Worm (Caenorhabditis elegans) whole organism, late embryonic: ENCODE results near the gene R11H6.4.

ENCODE experiments used
- F13H6.1 ChIP-seq: sonication (generic microtip); optimal IDR thresholded peaks from 2 replicates; lab custom pipeline; 2016; ENCODE audit warnings: missing genetic modification characterization, missing compliant biosample characterization
- K02D7.2 ChIP-seq: sonication (generic microtip); optimal IDR thresholded peaks from 2 replicates; lab custom pipeline; 2017; ENCODE audit warnings: mild to moderate bottlenecking, missing genetic modification characterization, missing compliant biosample characterization
- T23F11.4 ChIP-seq: fragments of 200-800 bp; sonication (Bioruptor generic); optimal IDR thresholded peaks from 2 replicates; lab custom pipeline; 2018; ENCODE audit warnings: mild to moderate bottlenecking, missing genetic modification characterization, missing compliant biosample characterization
- Y22D7AL.16 ChIP-seq: sonication (generic microtip); optimal IDR thresholded peaks from 2 replicates; lab custom pipeline; 2016; ENCODE audit warnings: missing genetic modification characterization, missing compliant biosample characterization
- ahr-1 ChIP-seq: sonication (generic microtip); optimal IDR thresholded peaks from 2 replicates; lab custom pipeline; 2016; ENCODE audit warnings: missing genetic modification characterization, missing compliant biosample characterization
- ceh-14 ChIP-seq: sonication (generic microtip); optimal IDR thresholded peaks from 2 replicates; lab custom pipeline; 2016; ENCODE audit warnings: missing genotype, missing genetic modification characterization, missing compliant biosample characterization
- ceh-18 ChIP-seq: sonication (generic microtip); optimal IDR thresholded peaks from 2 replicates; lab custom pipeline; 2016; ENCODE audit warnings: missing genetic modification characterization, missing compliant biosample characterization
- ceh-2 ChIP-seq: sonication (generic microtip); optimal IDR thresholded peaks from 2 replicates; lab custom pipeline; 2016; ENCODE audit warnings: missing genotype, missing genetic modification characterization, missing compliant biosample characterization
- ceh-24 ChIP-seq: sonication (generic microtip); optimal IDR thresholded peaks from 2 replicates; lab custom pipeline; 2016; ENCODE audit warnings: mild to moderate bottlenecking, missing genetic modification characterization, missing compliant biosample characterization
- ceh-30 ChIP-seq: fragments of 150-350 bp; optimal IDR thresholded peaks from 2 replicates; lab custom pipeline; 2014; ENCODE audit warnings: missing biosample characterization, missing genetic modification characterization
- ceh-31 ChIP-seq: sonication (generic microtip); optimal IDR thresholded peaks from 2 replicates; lab custom pipeline; 2016; ENCODE audit warnings: missing genetic modification characterization, missing compliant biosample characterization
- ceh-6 ChIP-seq: fragments of 200-800 bp; sonication (Bioruptor generic); optimal IDR thresholded peaks from 2 replicates; lab custom pipeline; 2018; ENCODE audit warnings: mild to moderate bottlenecking, missing genetic modification characterization, missing compliant biosample characterization
- che-1 ChIP-seq: sonication (generic microtip); optimal IDR thresholded peaks from 2 replicates; lab custom pipeline; 2016; ENCODE audit warnings: mild to moderate bottlenecking, missing genetic modification characterization, missing compliant biosample characterization
- dve-1 ChIP-seq: sonication (generic microtip); optimal IDR thresholded peaks from 2 replicates; lab custom pipeline; 2017; ENCODE audit warnings: antibody characterized with exemption, mild to moderate bottlenecking, missing genetic modification characterization, missing compliant biosample characterization
- elt-2 ChIP-seq: sonication (generic microtip); optimal IDR thresholded peaks from 2 replicates; lab custom pipeline; 2016; ENCODE audit warnings: missing genetic modification reagents, missing genetic modification characterization, missing compliant biosample characterization
- elt-4 ChIP-seq: sonication (generic microtip); optimal IDR thresholded peaks from 2 replicates; lab custom pipeline; 2016; ENCODE audit warnings: missing genetic modification characterization, missing compliant biosample characterization
- ets-4 ChIP-seq: sonication (generic microtip); optimal IDR thresholded peaks from 2 replicates; lab custom pipeline; 2016; ENCODE audit warnings: missing genetic modification characterization, missing compliant biosample characterization
- eyg-1 ChIP-seq: sonication (generic microtip); optimal IDR thresholded peaks from 2 replicates; lab custom pipeline; 2016; ENCODE audit warnings: missing genotype, missing genetic modification characterization, missing compliant biosample characterization
- fax-1 ChIP-seq: sonication (generic microtip); optimal IDR thresholded peaks from 2 replicates; lab custom pipeline; 2016; ENCODE audit warnings: missing genotype, missing genetic modification characterization, missing compliant biosample characterization
- gmeb-2 ChIP-seq: sonication (generic microtip); optimal IDR thresholded peaks from 2 replicates; lab custom pipeline; 2016; ENCODE audit warnings: missing genetic modification characterization, inconsistent platforms, missing compliant biosample characterization
- hlh-13 ChIP-seq: fragments of 200-800 bp; sonication (Bioruptor generic); optimal IDR thresholded peaks from 2 replicates; lab custom pipeline; 2018; ENCODE audit warnings: mild to moderate bottlenecking, missing genetic modification characterization, missing compliant biosample characterization
- hlh-30 ChIP-seq: sonication (generic microtip); optimal IDR thresholded peaks from 2 replicates; lab custom pipeline; 2017; ENCODE audit warnings: antibody characterized with exemption, missing genetic modification characterization, missing compliant biosample characterization; ENCODE audit not compliant: insufficient read depth
- hlh-6 ChIP-seq: sonication (generic microtip); optimal IDR thresholded peaks from 2 replicates; lab custom pipeline; 2016; ENCODE audit warnings: missing genotype, missing genetic modification characterization, missing compliant biosample characterization
- hlh-8 ChIP-seq: sonication (generic microtip); optimal IDR thresholded peaks from 2 replicates; lab custom pipeline; 2016; ENCODE audit warnings: missing genotype, missing genetic modification characterization, missing compliant biosample characterization
- lim-6 ChIP-seq: sonication (generic microtip); optimal IDR thresholded peaks from 2 replicates; lab custom pipeline; 2016; ENCODE audit warnings: missing genetic modification characterization, missing compliant biosample characterization
- lin-11 ChIP-seq: fragments of 200-800 bp; sonication (Bioruptor generic); optimal IDR thresholded peaks from 2 replicates; lab custom pipeline; 2018; ENCODE audit warnings: mild to moderate bottlenecking, missing genetic modification characterization, missing compliant biosample characterization
- nfya-1 ChIP-seq: sonication (generic microtip); optimal IDR thresholded peaks from 2 replicates; lab custom pipeline; 2017; ENCODE audit warnings: missing genetic modification characterization, mild to moderate bottlenecking, missing compliant biosample characterization, antibody characterized with exemption, moderate library complexity
- nhr-11 ChIP-seq: fragments of 150-350 bp; optimal IDR thresholded peaks from 2 replicates; lab custom pipeline; 2014; ENCODE audit warnings: missing biosample characterization, missing genetic modification characterization
- nhr-232 ChIP-seq: sonication (generic microtip); optimal IDR thresholded peaks from 2 replicates; lab custom pipeline; 2016; ENCODE audit warnings: missing genetic modification characterization, missing compliant biosample characterization
- odd-2 ChIP-seq: sonication (generic microtip); optimal IDR thresholded peaks from 2 replicates; lab custom pipeline; 2017; ENCODE audit warnings: antibody characterized with exemption, mild to moderate bottlenecking, missing genetic modification characterization, missing compliant biosample characterization
- pag-3 ChIP-seq: sonication (generic microtip); optimal IDR thresholded peaks from 2 replicates; lab custom pipeline; 2016; ENCODE audit warnings: missing compliant biosample characterization, missing genetic modification characterization, borderline replicate concordance
- pat-9 ChIP-seq: fragments of 200-800 bp; sonication (Bioruptor generic); optimal IDR thresholded peaks from 2 replicates; lab custom pipeline; 2018; ENCODE audit warnings: mild to moderate bottlenecking, missing genetic modification characterization, moderate library complexity, missing compliant biosample characterization
- pha-4 ChIP-seq: fragments of 150-350 bp; optimal IDR thresholded peaks from 2 replicates; lab custom pipeline; 2018; ENCODE audit warnings: missing biosample characterization, missing genetic modification reagents, missing genetic modification characterization
- pqm-1 ChIP-seq: sonication (generic microtip); optimal IDR thresholded peaks from 2 replicates; lab custom pipeline; 2016; ENCODE audit warnings: missing genetic modification characterization, missing compliant biosample characterization
- ref-2 ChIP-seq: sonication (generic microtip); optimal IDR thresholded peaks from 2 replicates; lab custom pipeline; 2016; ENCODE audit warnings: missing genetic modification characterization, missing compliant biosample characterization
- rnt-1 ChIP-seq: sonication (generic microtip); optimal IDR thresholded peaks from 2 replicates; lab custom pipeline; 2016; ENCODE audit warnings: missing genetic modification characterization, missing compliant biosample characterization
- sdc-2 ChIP-seq: sonication (generic microtip); optimal IDR thresholded peaks from 2 replicates; lab custom pipeline; 2016; ENCODE audit warnings: missing genotype, missing genetic modification characterization, missing compliant biosample characterization
- sox-4 ChIP-seq: sonication (generic microtip); optimal IDR thresholded peaks from 2 replicates; lab custom pipeline; 2017; ENCODE audit warnings: mild to moderate bottlenecking, missing genetic modification characterization, inconsistent platforms, missing compliant biosample characterization
- tbx-2 ChIP-seq: sonication (generic microtip); optimal IDR thresholded peaks from 2 replicates; lab custom pipeline; 2016; ENCODE audit warnings: missing genetic modification characterization, missing compliant biosample characterization
- ttx-3 ChIP-seq: sonication (generic microtip); optimal IDR thresholded peaks from 2 replicates; lab custom pipeline; 2016; ENCODE audit warnings: missing genetic modification reagents, missing genetic modification characterization, missing compliant biosample characterization
- unc-3 ChIP-seq, 2 experiments: fragments of 200-800 bp in 1 of 2; sonication (Bioruptor generic) in 1 of 2; sonication (generic microtip) in 1 of 2; conservative IDR thresholded peaks in 1 of 2; optimal IDR thresholded peaks in 1 of 2; 2 replicates each; pipeline versions ENCODE4 v1.3.6 to Lab custom; 2016 to 2022; ENCODE audit warnings: missing compliant biosample characterization in 2 of 2, missing genetic modification characterization in 2 of 2, missing genetic modification reagents in 1 of 2
- unc-42 ChIP-seq: sonication (generic microtip); optimal IDR thresholded peaks from 2 replicates; lab custom pipeline; 2016; ENCODE audit warnings: missing genotype, missing genetic modification characterization, missing compliant biosample characterization
- unc-55 ChIP-seq: sonication (generic microtip); optimal IDR thresholded peaks from 2 replicates; lab custom pipeline; 2017; ENCODE audit warnings: missing biosample characterization, missing genetic modification reagents, missing genetic modification characterization

The R11H6.4 gene

DNA sequence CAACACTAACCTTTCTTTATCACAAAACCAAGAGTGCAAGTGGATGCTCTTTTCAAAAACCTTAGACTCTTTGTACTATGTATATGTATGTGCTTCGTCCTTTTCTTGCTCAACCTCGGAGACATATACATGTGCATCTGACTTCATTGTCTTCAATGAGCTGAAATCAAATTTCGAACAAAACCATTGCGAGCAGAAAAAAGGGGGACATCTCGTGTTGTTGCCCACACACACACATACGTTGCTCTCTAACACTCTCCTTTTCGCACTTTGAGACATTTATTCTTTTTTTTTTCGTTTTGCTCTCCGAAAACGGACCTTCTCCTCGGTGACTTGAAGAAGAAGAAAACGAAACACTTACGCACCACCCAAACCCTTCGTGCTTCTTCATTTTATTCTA lies 10.6 kb downstream of the R11H6.4 start:
- peak; percentile 74 for TF ChIP-seq unc-42 (tag; lab: Kevin White, UChicago)
- no peak for TF ChIP-seq sox-4 (tag; lab: Kevin White, UChicago)

DNA sequence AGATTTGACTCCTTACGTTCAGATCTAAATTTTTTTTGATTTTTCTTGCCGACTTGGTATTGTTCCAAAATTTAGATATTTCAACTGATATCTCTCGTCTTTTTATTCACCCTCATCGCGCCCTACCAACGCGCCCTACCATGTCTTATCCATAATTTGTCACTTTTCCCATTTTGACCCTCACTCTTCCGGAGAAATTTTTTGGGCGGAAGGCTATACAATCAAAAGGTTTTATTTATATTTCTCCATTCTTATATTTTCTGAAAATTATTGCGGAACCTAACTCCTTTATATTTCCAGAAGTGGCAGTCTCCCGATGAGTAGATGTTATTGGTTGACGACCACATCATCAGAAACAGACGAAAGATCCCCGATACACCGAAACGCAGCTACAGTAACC lies 11.1 kb downstream of the R11H6.4 start, which contains the start of gene hot-1:
Gene hot-1, plus strand, starts transcription at position 301 of the 400 bp plus-strand sequence.
- TF ChIP-seq che-1 (tag; lab: Kevin White, UChicago) (no peak), elt-4 (no peak), sdc-2 (no peak), ref-2 (tag; lab: Kevin White, UChicago) (no peak), ceh-30 (tag; lab: Kevin White, UChicago) (no peak), ttx-3 (no peak), pag-3 (tag; lab: Kevin White, UChicago) (no peak), pqm-1 (tag; lab: Kevin White, UChicago) (no peak), hlh-6 (tag; lab: Kevin White, UChicago) (no peak), nfya-1 (tag; lab: Kevin White, UChicago) (no peak), ceh-6 (GFP tag; lab: Kevin White, UChicago) (no peak), pha-4 (no peak), ceh-24 (tag; lab: Kevin White, UChicago) (no peak), eyg-1 (tag; lab: Kevin White, UChicago) (no peak), T23F11.4 (no peak)

DNA sequence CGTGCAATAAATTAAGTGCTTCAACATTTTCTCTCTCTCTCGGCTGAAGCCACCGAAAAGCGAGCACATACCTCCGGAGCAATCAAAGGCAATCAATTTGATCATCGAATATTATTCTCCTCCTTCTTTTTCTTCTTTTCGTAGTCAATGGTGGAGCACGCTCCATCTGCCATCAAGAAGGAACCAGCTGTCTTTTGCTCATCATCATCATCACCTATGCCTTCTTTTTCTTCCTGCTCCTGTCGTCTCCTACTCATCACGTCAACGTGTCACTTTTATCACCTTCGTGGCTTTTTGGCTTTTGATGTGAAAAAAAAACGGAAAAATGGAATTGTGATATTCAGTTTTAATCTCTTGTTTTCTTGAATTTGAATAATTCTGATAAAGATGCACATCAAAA lies 15.9 kb downstream of the R11H6.4 start:
- TF ChIP-seq unc-55 (GFP tag; lab: Kevin White, UChicago), result peak; percentile 85
- no peak for TF ChIP-seq dve-1 (tag; lab: Kevin White, UChicago)
- TF ChIP-seq pat-9 (tag; lab: Kevin White, UChicago), result no peak
- TF ChIP-seq ttx-3, result no peak
- peak; percentile 34 for TF ChIP-seq rnt-1
- TF ChIP-seq ahr-1 (tag; lab: Kevin White, UChicago), result no peak
- TF ChIP-seq lin-11 (tag; lab: Kevin White, UChicago), result no peak
- peak; percentile 16 for TF ChIP-seq ceh-18 (tag; lab: Kevin White, UChicago)

DNA sequence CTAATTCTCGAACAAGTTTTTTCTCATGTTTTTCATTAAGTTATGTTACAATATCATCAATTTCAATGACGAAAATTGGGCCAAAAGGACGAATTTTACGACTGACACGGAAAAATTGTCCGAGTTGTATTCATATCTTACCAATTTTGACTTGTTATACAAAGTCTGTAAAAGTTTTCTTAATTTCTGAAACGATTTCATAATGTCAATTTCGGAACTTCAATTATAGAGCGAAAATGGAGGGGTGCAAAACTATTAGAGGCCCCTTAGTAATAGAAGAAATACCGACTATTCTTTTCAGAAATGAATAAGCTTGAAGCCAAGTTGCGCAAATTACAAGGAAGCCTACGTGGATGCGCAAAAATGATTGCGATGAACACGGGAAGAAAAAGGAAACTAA lies 21.8 kb downstream of the R11H6.4 start, which contains the start of gene F43D2.3:
Gene F43D2.3, plus strand, starts transcription at position 301 of the 400 bp plus-strand sequence.
- TF ChIP-seq Y22D7AL.16, result no peak
- TF ChIP-seq hlh-8 (tag; lab: Kevin White, UChicago), result no peak
- TF ChIP-seq unc-42 (tag; lab: Kevin White, UChicago), result no peak
- TF ChIP-seq nhr-11 (tag; lab: Kevin White, UChicago), result no peak
- TF ChIP-seq F13H6.1, result no peak
- no peak for TF ChIP-seq odd-2 (tag; lab: Kevin White, UChicago)
- TF ChIP-seq ceh-6 (GFP tag; lab: Kevin White, UChicago), result no peak

DNA sequence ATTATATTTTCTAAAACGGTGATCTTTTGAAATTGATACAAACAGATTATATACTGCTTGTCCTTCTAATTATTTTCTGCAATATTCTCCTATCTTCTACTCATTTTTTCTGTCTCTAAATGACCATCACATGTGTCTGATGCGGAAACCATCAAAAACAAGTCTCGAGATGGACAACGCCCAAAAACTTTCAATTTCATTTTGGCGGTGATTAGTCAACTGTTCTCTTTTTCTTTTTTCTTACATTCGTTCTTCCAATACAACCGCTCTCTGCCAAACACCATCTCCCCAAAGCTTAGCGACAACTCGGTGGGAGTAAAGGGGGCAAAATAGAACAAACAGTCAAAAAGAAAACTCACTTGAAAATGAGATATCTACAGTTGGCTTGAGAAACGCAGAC lies 23.6 kb downstream of the R11H6.4 start:
- TF ChIP-seq ets-4 (no peak), fax-1 (no peak), ref-2 (tag; lab: Kevin White, UChicago) (no peak), nfya-1 (tag; lab: Kevin White, UChicago) (no peak), ceh-31 (no peak), ceh-6 (GFP tag; lab: Kevin White, UChicago) (no peak), unc-3 (GFP tag; conservative IDR thresholded peaks at IDR 0.05; lab: Robert Waterston, UW) (no peak), unc-3 (tag; optimal IDR thresholded peaks at IDR 0.05; lab: Kevin White, UChicago) (no peak), hlh-30 (tag; lab: Kevin White, UChicago) (no peak), K02D7.2 (tag; lab: Kevin White, UChicago) (no peak), hlh-13 (no peak), pat-9 (tag; lab: Kevin White, UChicago) (no peak), ceh-2 (tag; lab: Kevin White, UChicago) (no peak), nhr-232 (tag; lab: Kevin White, UChicago) (no peak), ceh-14 (no peak), lim-6 (tag; lab: Kevin White, UChicago) (no peak), tbx-2 (tag; lab: Kevin White, UChicago) (no peak), odd-2 (tag; lab: Kevin White, UChicago) (no peak), ahr-1 (tag; lab: Kevin White, UChicago) (no peak), gmeb-2 (no peak), elt-2 (tag; lab: Kevin White, UChicago) (no peak)
